Fruit fly (Drosophila melanogaster): ENCODE results near the gene Cyp4e3.
A peak's percentile ranks its signal among the peaks of the same experiment; 100 is the strongest.

Cyp4e3 gene

dm6 chr2L:9734134-9734533, 15.7 kb downstream of the Cyp4e3 start:
- TF ChIP-seq Myc (optimal IDR thresholded peaks at IDR 0.05) = no peak
- TF ChIP-seq sage (GFP tag; optimal IDR thresholded peaks at IDR 0.05) = no peak
- no peak for TF ChIP-seq N (GFP tag; optimal IDR thresholded peaks at IDR 0.05)
- TF ChIP-seq foxo (GFP tag; optimal IDR thresholded peaks at IDR 0.05) = no peak
- no peak for TF ChIP-seq dl (GFP tag; optimal IDR thresholded peaks at IDR 0.05; ENCODE audit: insufficient read depth in 1 of 2, partially characterized antibody in 2 of 2)
- TF ChIP-seq Vsx2 (GFP tag; optimal IDR thresholded peaks at IDR 0.05; ENCODE audit: partially characterized antibody) = no peak
- no peak for TF ChIP-seq tai (GFP tag; optimal IDR thresholded peaks at IDR 0.05)
- no peak for TF ChIP-seq fru (GFP tag; optimal IDR thresholded peaks at IDR 0.05)
- no peak for TF ChIP-seq psq (GFP tag; optimal IDR thresholded peaks at IDR 0.05)

dm6 chr2L:9731269-9731668, 18.6 kb downstream of the Cyp4e3 start:
- TF ChIP-seq Myc (optimal IDR thresholded peaks at IDR 0.05) (peak; percentile 72), Hr78 (GFP tag; optimal IDR thresholded peaks at IDR 0.05) (no peak)

dm6 chr2L:9729618-9730284, 20.1 kb downstream of the Cyp4e3 start, which contains the start of gene CG13116:
TSS of gene CG13116 (plus strand) at chr2L:9729940.
- TF ChIP-seq Hr83 (GFP tag; optimal IDR thresholded peaks at IDR 0.05; ENCODE audit: poor library complexity, severe bottlenecking) (no peak), Rel (GFP tag; optimal IDR thresholded peaks at IDR 0.05) (no peak), Rel (tag; optimal IDR thresholded peaks at IDR 0.05) (peak; percentile 82), sv (GFP tag; optimal IDR thresholded peaks at IDR 0.05) (no peak)

- no peak for TF ChIP-seq HLH106 (tag; optimal IDR thresholded peaks at IDR 0.05)
- peak; percentile 24 for TF ChIP-seq h (GFP tag; optimal IDR thresholded peaks at IDR 0.05)
These were observed 21.1 kb downstream of the Cyp4e3 start for dm6 chr2L:9728791-9729190.

- no peak for TF ChIP-seq Dif (GFP tag; optimal IDR thresholded peaks at IDR 0.05; ENCODE audit: partially characterized antibody)
- TF ChIP-seq Myc (optimal IDR thresholded peaks at IDR 0.05) = peak; percentile 67
These were observed 38.7 kb downstream of the Cyp4e3 start, which contains the start of gene CG4364 for dm6 chr2L:9711107-9711585. TSS of gene CG4364 (minus strand) at chr2L:9711271.

dm6 chr2L:9707514-9708094, 42.3 kb downstream of the Cyp4e3 start:
- TF ChIP-seq Rel (GFP tag; optimal IDR thresholded peaks at IDR 0.05) = no peak
- peak; percentile 0 for TF ChIP-seq Rel (tag; optimal IDR thresholded peaks at IDR 0.05)
- no peak for TF ChIP-seq GATAd (GFP tag; optimal IDR thresholded peaks at IDR 0.05)
- TF ChIP-seq h (GFP tag; optimal IDR thresholded peaks at IDR 0.05) = peak; percentile 47
- TF ChIP-seq rgr (GFP tag; optimal IDR thresholded peaks at IDR 0.05) = peak; percentile 32
- TF ChIP-seq fru (GFP tag; optimal IDR thresholded peaks at IDR 0.05) = peak; percentile 9
- no peak for TF ChIP-seq br (GFP tag; optimal IDR thresholded peaks at IDR 0.05)
- TF ChIP-seq ey (GFP tag; optimal IDR thresholded peaks at IDR 0.05) = no peak
- TF ChIP-seq usp (GFP tag; optimal IDR thresholded peaks at IDR 0.05) = no peak
- no peak for TF ChIP-seq foxo (GFP tag; optimal IDR thresholded peaks at IDR 0.05)
- TF ChIP-seq sv (GFP tag; optimal IDR thresholded peaks at IDR 0.05) = no peak
- no peak for TF ChIP-seq Hr78 (GFP tag; optimal IDR thresholded peaks at IDR 0.05)
- TF ChIP-seq CrebA (GFP tag; optimal IDR thresholded peaks at IDR 0.05; ENCODE audit: borderline replicate concordance) = no peak
- peak; percentile 78 for TF ChIP-seq Hr83 (GFP tag; optimal IDR thresholded peaks at IDR 0.05; ENCODE audit: poor library complexity, severe bottlenecking)
- TF ChIP-seq N (GFP tag; optimal IDR thresholded peaks at IDR 0.05) = no peak
- no peak for TF ChIP-seq Vsx2 (GFP tag; optimal IDR thresholded peaks at IDR 0.05; ENCODE audit: partially characterized antibody)
- no peak for TF ChIP-seq jim (GFP tag; optimal IDR thresholded peaks at IDR 0.05)
- no peak for TF ChIP-seq dsf (GFP tag; optimal IDR thresholded peaks at IDR 0.05; ENCODE audit: borderline replicate concordance)
- TF ChIP-seq Jra (GFP tag; optimal IDR thresholded peaks at IDR 0.05) = no peak
- peak; percentile 35 for TF ChIP-seq brk (GFP tag; optimal IDR thresholded peaks at IDR 0.05)

Data from whole organism, wandering third instar larva.